Fruit fly (Drosophila melanogaster): Measurements from ENCODE around the gene CG11586.

CG11586 gene

DNA sequence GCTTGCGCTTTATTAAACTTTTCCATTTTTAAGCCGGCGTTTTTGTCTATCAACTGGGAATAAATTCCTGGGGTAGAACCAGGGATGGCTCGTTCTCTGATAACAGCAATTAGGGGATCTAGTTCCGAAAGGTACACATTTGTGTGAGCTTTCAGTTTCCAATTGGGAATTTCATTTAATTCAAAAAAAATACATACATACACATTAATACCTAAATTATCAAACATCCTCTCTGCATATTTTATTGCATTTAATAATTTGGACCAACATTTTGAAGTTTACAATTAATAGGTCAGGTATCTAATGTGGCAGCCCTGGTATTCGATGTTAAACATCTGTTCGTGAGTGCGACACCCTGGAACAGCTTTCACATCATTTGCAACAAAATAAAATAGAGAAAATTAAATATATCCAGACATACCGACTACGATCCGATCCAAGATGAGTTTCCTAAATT, 3.1 kb downstream of the CG11586 start, which contains the start of the genes CG15011 and CG1309 (continued):
- peak; percentile 88 for TF ChIP-seq gro (GFP tag; optimal IDR thresholded peaks at IDR 0.05)
- TF ChIP-seq otp (GFP tag; IDR thresholded peaks at IDR 0.05), result peak; percentile 70; the same call in 2 of the 3 replicates
- peak; percentile 84 for TF ChIP-seq sisA (GFP tag; IDR thresholded peaks at IDR 0.05)
- TF ChIP-seq CG8290 (GFP tag; optimal IDR thresholded peaks at IDR 0.05), result peak; percentile 73
- peak; percentile 41 to 78 for TF ChIP-seq CG8290 (tag; optimal IDR thresholded peaks at IDR 0.05)
- peak; percentile 52 for TF ChIP-seq HHEX (GFP tag; optimal IDR thresholded peaks at IDR 0.05)
- peak; percentile 85 for TF ChIP-seq CG13775 (GFP tag; optimal IDR thresholded peaks at IDR 0.05)
- TF ChIP-seq Poxn (GFP tag; IDR thresholded peaks at IDR 0.05), result 0 out of 2 replicates have a peak, but pooled peaks have one; percentile 24
- peak; percentile 82 to 88 for TF ChIP-seq Pdp1 (GFP tag; optimal IDR thresholded peaks at IDR 0.05)
- peak; percentile 91 for TF ChIP-seq chn (GFP tag; optimal IDR thresholded peaks at IDR 0.05)
- peak; percentile 75 for TF ChIP-seq vfl (GFP tag; optimal IDR thresholded peaks at IDR 0.05)
- no peak for TF ChIP-seq CG1024 (GFP tag; IDR thresholded peaks at IDR 0.05)
- no peak for TF ChIP-seq pfk (GFP tag; optimal IDR thresholded peaks at IDR 0.05)
- TF ChIP-seq dmrt99B (tag; optimal IDR thresholded peaks at IDR 0.05), result peak; percentile 77
- TF ChIP-seq Ets65A (GFP tag), result peak; percentile 99
- peak; percentile 63 for TF ChIP-seq CG17385 (GFP tag; optimal IDR thresholded peaks at IDR 0.05)
- peak; percentile 79 for TF ChIP-seq Ssrp (tag; optimal IDR thresholded peaks at IDR 0.05)
- TF ChIP-seq CG5180 (GFP tag; optimal IDR thresholded peaks at IDR 0.05), result no peak
- peak; percentile 81 for TF ChIP-seq Dad (GFP tag; optimal IDR thresholded peaks at IDR 0.05)
- peak; percentile 68; the same call in 1 of the 2 replicates for TF ChIP-seq HLH3B (GFP tag; IDR thresholded peaks at IDR 0.05)
- TF ChIP-seq CG42726 (GFP tag; IDR thresholded peaks at IDR 0.05; ENCODE audit: partially characterized antibody), result no peak
- peak; percentile 82 for TF ChIP-seq CG13123 (GFP tag; optimal IDR thresholded peaks at IDR 0.05)
- TF ChIP-seq CG16779 (GFP tag; IDR thresholded peaks at IDR 0.05), result no peak
- peak; percentile 85 for TF ChIP-seq dmrt11E (tag; optimal IDR thresholded peaks at IDR 0.05)
- TF ChIP-seq gsb (GFP tag; IDR thresholded peaks at IDR 0.05), result no peak; the same call in 1 of the 2 replicates
- TF ChIP-seq CG6654 (GFP tag; optimal IDR thresholded peaks at IDR 0.05), result peak; percentile 39
- TF ChIP-seq gcm2 (GFP tag; optimal IDR thresholded peaks at IDR 0.05), result peak; percentile 14
- peak; percentile 32; the same call in 1 of the 2 replicates for TF ChIP-seq dan (GFP tag; IDR thresholded peaks at IDR 0.05)
- peak; percentile 88 for TF ChIP-seq CG1603 (tag; optimal IDR thresholded peaks at IDR 0.05)
- peak; percentile 70 for TF ChIP-seq Sry-δ (GFP tag; optimal IDR thresholded peaks at IDR 0.05)
- TF ChIP-seq usp (GFP tag; optimal IDR thresholded peaks at IDR 0.05), result no peak
- TF ChIP-seq Stat92E (GFP tag; optimal IDR thresholded peaks at IDR 0.05), result peak in 1 of 3 experiments; percentile 35
- peak; percentile 49 for TF ChIP-seq CG6683 (GFP tag; optimal IDR thresholded peaks at IDR 0.05)
- TF ChIP-seq CG15601 (tag; optimal IDR thresholded peaks at IDR 0.05), result peak; percentile 80
- no peak for TF ChIP-seq wek (GFP tag; optimal IDR thresholded peaks at IDR 0.05)
- no peak; the same call in 2 of the 3 replicates for TF ChIP-seq CG11093 (GFP tag; IDR thresholded peaks at IDR 0.05)
- TF ChIP-seq CrebB (tag; optimal IDR thresholded peaks at IDR 0.05), result peak; percentile 65
- TF ChIP-seq bsh (GFP tag; optimal IDR thresholded peaks at IDR 0.05), result peak; percentile 33 to 83
- TF ChIP-seq wdn (GFP tag; IDR thresholded peaks at IDR 0.05), result peak; percentile 71
- peak; percentile 82 for TF ChIP-seq CG34422 (GFP tag; IDR thresholded peaks at IDR 0.05)
- TF ChIP-seq vnd (GFP tag; IDR thresholded peaks at IDR 0.05; ENCODE audit: partially characterized antibody), result no peak
- TF ChIP-seq gt (GFP tag; IDR thresholded peaks at IDR 0.05), result no peak
- TF ChIP-seq ash1 (GFP tag; optimal IDR thresholded peaks at IDR 0.05), result no peak
- peak; percentile 40 for TF ChIP-seq CG6254 (GFP tag; optimal IDR thresholded peaks at IDR 0.05)
- peak; percentile 79 for TF ChIP-seq NK7.1 (GFP tag; optimal IDR thresholded peaks at IDR 0.05)
- TF ChIP-seq Atf6 (GFP tag; IDR thresholded peaks at IDR 0.05), result peak; percentile 70; the same call in 1 of the 2 replicates
- TF ChIP-seq CG3838 (GFP tag; optimal IDR thresholded peaks at IDR 0.05), result peak; percentile 64
- 0 out of 2 replicates have a peak, but pooled peaks have one; percentile 6 for TF ChIP-seq CG17612 (GFP tag; IDR thresholded peaks at IDR 0.05)
- peak; percentile 64; the same call in 1 of the 2 replicates for TF ChIP-seq CG13287 (GFP tag; IDR thresholded peaks at IDR 0.05; ENCODE audit: partially characterized antibody)
- TF ChIP-seq lbe (GFP tag; optimal IDR thresholded peaks at IDR 0.05), result peak; percentile 70

Data from whole organism, embryonic.